Fruit fly (Drosophila melanogaster) whole organism, adult: ENCODE data around the gene mGluR.

ENCODE experiments used
- CG11617 ChIP-seq: fragments of 200-800 bp; sonication (Bioruptor generic); optimal IDR thresholded peaks from 2 replicates; lab custom pipeline; 2017; ENCODE audit warnings: mild to moderate bottlenecking, missing biosample characterization, missing genetic modification reagents, missing genetic modification characterization
- CG14711 ChIP-seq: fragments of 200-800 bp; sonication (Bioruptor generic); optimal IDR thresholded peaks from 2 replicates; lab custom pipeline; 2018; ENCODE audit warnings: missing biosample characterization, mild to moderate bottlenecking, missing genetic modification characterization, moderate library complexity
- CG1620 ChIP-seq: fragments of 200-800 bp; sonication (Bioruptor generic); optimal IDR thresholded peaks from 2 replicates; lab custom pipeline; 2016; ENCODE audit warnings: missing biosample characterization, missing genetic modification characterization
- CG33017 ChIP-seq: fragments of 200-800 bp; sonication (Bioruptor generic); optimal IDR thresholded peaks from 2 replicates; lab custom pipeline; 2018; ENCODE audit warnings: missing biosample characterization, mild to moderate bottlenecking, missing genetic modification characterization, moderate library complexity
- CG7101 ChIP-seq: fragments of 200-800 bp; sonication (Bioruptor generic); optimal IDR thresholded peaks from 2 replicates; lab custom pipeline; 2018; ENCODE audit warnings: missing biosample characterization, mild to moderate bottlenecking, missing genetic modification characterization, moderate library complexity
- Clk ChIP-seq: fragments of 200-800 bp; sonication (Bioruptor generic); optimal IDR thresholded peaks from 2 replicates; lab custom pipeline; 2017; ENCODE audit warnings: missing biosample characterization, missing genetic modification characterization
- Mnt ChIP-seq: fragments of 200-800 bp; sonication (Bioruptor generic); optimal IDR thresholded peaks from 2 replicates; lab custom pipeline; 2016; ENCODE audit warnings: missing biosample characterization, mild to moderate bottlenecking, missing genetic modification characterization
- bab1 ChIP-seq: fragments of 200-800 bp; sonication (Bioruptor generic); optimal IDR thresholded peaks from 3 replicates; lab custom pipeline; 2019; ENCODE audit warnings: missing biosample characterization, mild to moderate bottlenecking, missing genetic modification characterization, moderate library complexity
- cnc ChIP-seq, 2 experiments: fragments of >200 bp; optimal IDR thresholded peaks; 2 replicates each; lab custom pipeline; 2017
- kay ChIP-seq: fragments of 200-800 bp; sonication (Bioruptor generic); peaks from one replicate; lab custom pipeline; 2016; ENCODE audit warnings: missing biosample characterization, missing genetic modification characterization, borderline replicate concordance
- ovo ChIP-seq: fragments of 200-800 bp; sonication (Bioruptor generic); optimal IDR thresholded peaks from 2 replicates; lab custom pipeline; 2016; ENCODE audit warnings: missing biosample characterization, missing genetic modification characterization
- pad ChIP-seq: fragments of 200-800 bp; sonication (Bioruptor generic); optimal IDR thresholded peaks from 3 replicates; lab custom pipeline; 2017; ENCODE audit warnings: missing biosample characterization, missing genetic modification characterization, mild to moderate bottlenecking, moderate library complexity, missing genetic modification reagents
- toe ChIP-seq: fragments of 200-800 bp; sonication (Bioruptor generic); optimal IDR thresholded peaks from 2 replicates; lab custom pipeline; 2016; ENCODE audit warnings: missing biosample characterization, missing genetic modification characterization

DNA sequence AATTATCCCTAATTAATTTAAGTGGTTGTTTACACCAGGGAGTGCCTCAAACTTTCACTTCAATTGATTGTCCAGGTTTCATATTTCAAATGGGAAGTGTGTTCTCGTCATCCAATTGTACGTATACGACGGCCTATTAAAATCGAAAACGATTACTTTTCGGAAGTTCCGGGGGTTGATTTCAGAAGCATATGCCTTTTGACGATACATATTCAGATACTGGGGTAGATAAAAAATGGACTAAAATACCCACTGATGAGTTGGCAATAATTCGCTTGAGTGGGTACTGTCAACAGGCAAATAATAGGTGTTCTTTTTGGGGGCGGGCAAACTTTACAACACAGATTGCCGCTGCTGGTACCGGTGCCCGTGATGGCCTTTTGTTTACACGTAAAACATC lies 38.0 kb downstream of the mGluR start:
- no peak for TF ChIP-seq ovo (GFP tag; lab: Kevin White, UChicago)
- no peak for TF ChIP-seq Mnt (GFP tag; lab: Kevin White, UChicago)
- TF ChIP-seq CG33017 (tag; lab: Kevin White, UChicago), result no peak
- TF ChIP-seq pad, result no peak
- no peak for TF ChIP-seq CG7101 (tag; lab: Kevin White, UChicago)
- TF ChIP-seq bab1 (GFP tag; lab: Kevin White, UChicago), result no peak
- no peak for TF ChIP-seq Clk (GFP tag; lab: Kevin White, UChicago)
- no peak for TF ChIP-seq CG14711
- no peak for TF ChIP-seq kay (GFP tag; lab: Kevin White, UChicago)
- TF ChIP-seq CG11617 (GFP tag; lab: Kevin White, UChicago), result no peak
- no peak for TF ChIP-seq CG1620 (GFP tag; lab: Kevin White, UChicago)
- TF ChIP-seq cnc (optimal IDR thresholded peaks at IDR 0.05; lab: Kevin White, UChicago), result no peak
- no peak for TF ChIP-seq toe (GFP tag; lab: Kevin White, UChicago)
